Worm (Caenorhabditis elegans): ENCODE measurements around the gene C54E10.11.
"Not testable (repeated sequence)": the region's sequence is repeated elsewhere in the genome, so short reads cannot be mapped to it uniquely, and the experiment has no call there.

ce11 chrV:18762044-18762443 lies 39.9 kb downstream of the C54E10.11 start, which contains the start of gene F11D11.22:
- not testable (repeated sequence) for TF ChIP-seq him-1, W03F9.2 (tag; optimal IDR thresholded peaks at IDR 0.05)
